Worm (Caenorhabditis elegans) whole organism, L4 larva: ENCODE measurements around the gene acr-7.

ENCODE experiments used
- D1046.2 ChIP-seq: fragments of 200-800 bp; sonication (Bioruptor generic); IDR thresholded peaks from 2 replicates; pipeline ENCODE4 v1.3.6; 2022; ENCODE audit warnings: missing genetic modification characterization, missing compliant biosample characterization
- F37D6.2 ChIP-seq: sonication (generic microtip); optimal IDR thresholded peaks from 2 replicates; lab custom pipeline; 2016; ENCODE audit warnings: mild to moderate bottlenecking, missing genetic modification characterization, missing compliant biosample characterization
- F44E2.7 ChIP-seq: fragments of 200-800 bp; sonication (Bioruptor generic); IDR thresholded peaks from 2 replicates; pipeline ENCODE4 v2.1.2; 2022; ENCODE audit warnings: missing genetic modification characterization, missing compliant biosample characterization
- F49E8.2 ChIP-seq: sonication (generic microtip); optimal IDR thresholded peaks from 2 replicates; lab custom pipeline; 2016; ENCODE audit warnings: missing compliant biosample characterization, mild to moderate bottlenecking, missing genetic modification characterization, borderline replicate concordance
- T20F7.1 ChIP-seq: fragments of 200-800 bp; sonication (Bioruptor generic); optimal IDR thresholded peaks from 2 replicates; lab custom pipeline; 2018; ENCODE audit warnings: mild to moderate bottlenecking, missing genetic modification characterization, missing compliant biosample characterization
- Y48G9A.11 ChIP-seq: fragments of 200-800 bp; sonication (Bioruptor generic); IDR thresholded peaks from 2 replicates; pipeline ENCODE4 v1.3.6; 2022; ENCODE audit warnings: missing genetic modification reagents, missing genetic modification characterization, missing compliant biosample characterization
- ZK337.2 ChIP-seq: fragments of 200-800 bp; sonication (Bioruptor generic); IDR thresholded peaks from 2 replicates; pipeline ENCODE4 v1.3.6; 2022; ENCODE audit warnings: missing genetic modification reagents, missing genetic modification characterization, missing compliant biosample characterization
- aha-1 ChIP-seq: fragments of 150-350 bp; peaks from one replicate; lab custom pipeline; 2014; ENCODE audit warnings: missing biosample characterization, missing genetic modification characterization
- aly-2 ChIP-seq: sonication (generic microtip); optimal IDR thresholded peaks from 2 replicates; lab custom pipeline; 2018; ENCODE audit warnings: missing biosample characterization, missing genetic modification characterization
- ceh-28 ChIP-seq: fragments of 150-350 bp; optimal IDR thresholded peaks from 2 replicates; lab custom pipeline; 2014; ENCODE audit warnings: missing biosample characterization, missing genetic modification reagents, missing genetic modification characterization
- ceh-44 ChIP-seq: fragments of 200-800 bp; sonication (Bioruptor generic); IDR thresholded peaks from 2 replicates; pipeline ENCODE4 v1.3.6; 2022; ENCODE audit warnings: missing genetic modification reagents, missing genetic modification characterization, missing compliant biosample characterization
- ceh-62 ChIP-seq: sonication (generic microtip); optimal IDR thresholded peaks from 2 replicates; lab custom pipeline; 2017; ENCODE audit warnings: missing biosample characterization, missing genetic modification characterization
- ctbp-1 ChIP-seq: fragments of 200-800 bp; sonication (Bioruptor generic); IDR thresholded peaks from 2 replicates; pipeline ENCODE4 v1.3.6; 2022; ENCODE audit warnings: missing genetic modification reagents, missing genetic modification characterization, missing compliant biosample characterization
- daf-19 ChIP-seq: fragments of 200-800 bp; sonication (Bioruptor generic); conservative IDR thresholded peaks from 2 replicates; pipeline ENCODE4 v1.3.6; 2022; ENCODE audit warnings: missing genetic modification characterization, missing compliant biosample characterization
- dmd-8 ChIP-seq: fragments of 200-800 bp; sonication (Bioruptor generic); IDR thresholded peaks from 2 replicates; pipeline ENCODE4 v1.3.6; 2022; ENCODE audit warnings: missing genetic modification characterization, missing compliant biosample characterization
- egl-27 ChIP-seq: sonication (generic microtip); optimal IDR thresholded peaks from 3 replicates; lab custom pipeline; 2017; ENCODE audit warnings: missing biosample characterization, missing genetic modification reagents, missing genetic modification characterization
- egl-43 ChIP-seq: fragments of 200-800 bp; sonication (Bioruptor generic); IDR thresholded peaks from 2 replicates; pipeline ENCODE4 v1.3.6; 2022; ENCODE audit warnings: missing genetic modification reagents, missing genetic modification characterization, missing compliant biosample characterization
- fos-1 ChIP-seq: fragments of 150-350 bp; optimal IDR thresholded peaks from 2 replicates; lab custom pipeline; 2014; ENCODE audit warnings: missing biosample characterization, missing genetic modification characterization
- hlh-11 ChIP-seq: fragments of 200-800 bp; sonication (Bioruptor generic); optimal IDR thresholded peaks from 2 replicates; lab custom pipeline; 2018; ENCODE audit warnings: mild to moderate bottlenecking, missing genetic modification characterization, missing compliant biosample characterization
- hlh-30 ChIP-seq: sonication (generic microtip); optimal IDR thresholded peaks from 2 replicates; lab custom pipeline; 2017; ENCODE audit warnings: antibody characterized with exemption, mild to moderate bottlenecking, missing genetic modification characterization, missing compliant biosample characterization; ENCODE audit not compliant: insufficient read depth
- hmg-1.1 ChIP-seq: fragments of 200-800 bp; sonication (Bioruptor generic); IDR thresholded peaks from 2 replicates; pipeline ENCODE4 v1.3.6; 2022; ENCODE audit warnings: missing genetic modification reagents, missing genetic modification characterization, missing compliant biosample characterization
- jun-1 ChIP-seq: fragments of 150-350 bp; optimal IDR thresholded peaks from 2 replicates; lab custom pipeline; 2014; ENCODE audit warnings: missing biosample characterization, missing genetic modification reagents, missing genetic modification characterization
- lin-1 ChIP-seq: fragments of 200-800 bp; sonication (Bioruptor generic); IDR thresholded peaks from 2 replicates; pipeline ENCODE4 v1.3.6; 2022; ENCODE audit warnings: missing genetic modification reagents, missing genetic modification characterization, missing compliant biosample characterization
- lin-13 ChIP-seq: fragments of 150-350 bp; optimal IDR thresholded peaks from 2 replicates; lab custom pipeline; 2014; ENCODE audit warnings: missing biosample characterization, missing genetic modification reagents, missing genetic modification characterization
- lin-38 ChIP-seq: fragments of 200-800 bp; sonication (Bioruptor generic); IDR thresholded peaks from 2 replicates; pipeline ENCODE4 v1.3.6; 2022; ENCODE audit warnings: missing genetic modification reagents, missing genetic modification characterization, missing compliant biosample characterization
- lir-3 ChIP-seq: sonication (generic microtip); optimal IDR thresholded peaks from 2 replicates; lab custom pipeline; 2016; ENCODE audit warnings: mild to moderate bottlenecking, missing genetic modification characterization, missing compliant biosample characterization
- lsy-2 ChIP-seq, 2 experiments: fragments of 150-350 bp in 1 of 2; sonication (generic microtip) in 1 of 2; optimal IDR thresholded peaks; 2 replicates each; lab custom pipeline; 2014 to 2017; ENCODE audit warnings: missing biosample characterization in 2 of 2, missing genetic modification characterization in 2 of 2
- madf-9 ChIP-seq: fragments of 200-800 bp; sonication (Bioruptor generic); conservative IDR thresholded peaks from 2 replicates; pipeline ENCODE4 v1.3.6; 2022; ENCODE audit warnings: missing genetic modification reagents, missing genetic modification characterization, missing compliant biosample characterization
- mes-2 ChIP-seq: sonication (generic microtip); optimal IDR thresholded peaks from 2 replicates; lab custom pipeline; 2016; ENCODE audit warnings: missing genotype, mild to moderate bottlenecking, missing genetic modification characterization, missing compliant biosample characterization; ENCODE audit not compliant: poor library complexity, severe bottlenecking
- mxl-2 ChIP-seq: fragments of 200-800 bp; sonication (Bioruptor generic); conservative IDR thresholded peaks from 2 replicates; pipeline ENCODE4 v1.3.6; 2022; ENCODE audit warnings: missing genetic modification reagents, missing genetic modification characterization, missing compliant biosample characterization
- mxl-3 ChIP-seq: fragments of 200-800 bp; sonication (Bioruptor generic); optimal IDR thresholded peaks from 2 replicates; lab custom pipeline; 2018; ENCODE audit warnings: mild to moderate bottlenecking, missing genetic modification characterization, missing compliant biosample characterization
- nhr-11 ChIP-seq: fragments of 150-350 bp; optimal IDR thresholded peaks from 2 replicates; lab custom pipeline; 2014; ENCODE audit warnings: missing biosample characterization, missing genetic modification characterization
- nhr-25 ChIP-seq: sonication (generic microtip); optimal IDR thresholded peaks from 2 replicates; lab custom pipeline; 2017; ENCODE audit warnings: missing genetic modification characterization, mild to moderate bottlenecking, missing compliant biosample characterization, antibody characterized with exemption, moderate library complexity, borderline replicate concordance; ENCODE audit not compliant: insufficient read depth
- nhr-41 ChIP-seq: fragments of 200-800 bp; sonication (Bioruptor generic); IDR thresholded peaks from 2 replicates; pipeline ENCODE4 v1.3.6; 2022; ENCODE audit warnings: missing genetic modification reagents, missing genetic modification characterization, missing compliant biosample characterization
- nhr-76 ChIP-seq: fragments of 150-350 bp; optimal IDR thresholded peaks from 2 replicates; lab custom pipeline; 2014; ENCODE audit warnings: missing biosample characterization, missing genetic modification characterization
- nhr-77 ChIP-seq: fragments of 150-350 bp; optimal IDR thresholded peaks from 2 replicates; lab custom pipeline; 2014; ENCODE audit warnings: missing biosample characterization, missing genetic modification characterization
- pha-4 ChIP-seq, 2 experiments: fragments of 150-350 bp in 1 of 2; fragments of 200-800 bp in 1 of 2; sonication (Bioruptor generic) in 1 of 2; IDR thresholded peaks in 1 of 2; optimal IDR thresholded peaks in 1 of 2; 2 replicates each; pipeline versions ENCODE4 v1.3.6 to Lab custom; 2014 to 2022; ENCODE audit warnings: missing genetic modification characterization in 2 of 2, missing genetic modification reagents in 2 of 2, missing biosample characterization in 1 of 2, missing compliant biosample characterization in 1 of 2
- php-3 ChIP-seq: fragments of 200-800 bp; sonication (Bioruptor generic); IDR thresholded peaks from 2 replicates; pipeline ENCODE4 v1.3.6; 2022; ENCODE audit warnings: missing genetic modification reagents, missing genetic modification characterization, missing compliant biosample characterization
- rbr-2 ChIP-seq: sonication (generic microtip); optimal IDR thresholded peaks from 2 replicates; lab custom pipeline; 2016; ENCODE audit warnings: missing genotype, missing genetic modification characterization, missing compliant biosample characterization
- snpc-1.2 ChIP-seq: fragments of 200-800 bp; sonication (Bioruptor generic); IDR thresholded peaks from 2 replicates; pipeline ENCODE4 v1.3.6; 2022; ENCODE audit warnings: missing genetic modification reagents, missing genetic modification characterization, missing compliant biosample characterization
- spr-3 ChIP-seq: fragments of 200-800 bp; sonication (Bioruptor generic); optimal IDR thresholded peaks from 2 replicates; lab custom pipeline; 2018; ENCODE audit warnings: mild to moderate bottlenecking, missing genetic modification characterization, missing compliant biosample characterization
- tra-1 ChIP-seq: fragments of 200-800 bp; sonication (Bioruptor generic); IDR thresholded peaks from 2 replicates; pipeline ENCODE4 v1.3.6; 2022; ENCODE audit warnings: missing genetic modification reagents, missing genetic modification characterization, missing compliant biosample characterization
- unc-130 ChIP-seq: sonication (generic microtip); optimal IDR thresholded peaks from 2 replicates; lab custom pipeline; 2016; ENCODE audit warnings: missing genetic modification reagents, missing genetic modification characterization, missing compliant biosample characterization
- unc-39 ChIP-seq: sonication (generic microtip); optimal IDR thresholded peaks from 2 replicates; lab custom pipeline; 2017; ENCODE audit warnings: missing biosample characterization, missing genetic modification characterization
- unc-62 ChIP-seq, 3 experiments: fragments of 150-350 bp in 1 of 3; sonication (generic microtip); optimal IDR thresholded peaks in 2 of 3; peaks in 1 of 3; 1 replicate in 1 of 3; 2 replicates in 2 of 3; lab custom pipeline; 2014 to 2017; ENCODE audit warnings: missing biosample characterization in 3 of 3, missing genetic modification characterization in 3 of 3, missing genetic modification reagents in 3 of 3, missing genotype in 1 of 3
- zag-1 ChIP-seq: fragments of 150-350 bp; optimal IDR thresholded peaks from 2 replicates; lab custom pipeline; 2014; ENCODE audit warnings: missing biosample characterization, missing genetic modification characterization
- zip-2 ChIP-seq: fragments of 150-350 bp; optimal IDR thresholded peaks from 2 replicates; lab custom pipeline; 2014; ENCODE audit warnings: missing biosample characterization, missing genetic modification characterization
- ztf-11 ChIP-seq: fragments of 150-350 bp; optimal IDR thresholded peaks from 2 replicates; lab custom pipeline; 2014; ENCODE audit warnings: missing biosample characterization, missing genetic modification characterization

Gene acr-7

ce11 chrII:7884898-7885297, 35.3 kb upstream of the acr-7 start:
- peak; percentile 10 for TF ChIP-seq mes-2 (tag; lab: Kevin White, UChicago)
- no peak for TF ChIP-seq D1046.2 (GFP tag; lab: Robert Waterston, UW)
- no peak for TF ChIP-seq ceh-62 (tag; lab: Kevin White, UChicago)
- TF ChIP-seq unc-39 (tag; lab: Kevin White, UChicago): no peak
- no peak for TF ChIP-seq lin-1 (GFP tag; lab: Robert Waterston, UW)
- TF ChIP-seq aha-1 (tag; lab: Kevin White, UChicago): peak; percentile 86
- TF ChIP-seq rbr-2 (tag; lab: Kevin White, UChicago): peak; percentile 10
- TF ChIP-seq spr-3 (GFP tag; lab: Kevin White, UChicago): no peak
- TF ChIP-seq dmd-8 (GFP tag; lab: Robert Waterston, UW): no peak
- TF ChIP-seq nhr-77: no peak
- no peak for TF ChIP-seq jun-1
- peak; percentile 26 to 53 for TF ChIP-seq lsy-2 (tag; optimal IDR thresholded peaks at IDR 0.05; lab: Kevin White, UChicago)
- TF ChIP-seq ztf-11 (tag; lab: Kevin White, UChicago): no peak
- peak; percentile 3 for TF ChIP-seq hlh-30 (tag; lab: Kevin White, UChicago)
- no peak for TF ChIP-seq F44E2.7
- 0 out of 2 replicates have a peak, but pooled peaks have one; percentile 35 for TF ChIP-seq ctbp-1 (GFP tag; lab: Robert Waterston, UW)
- no peak for TF ChIP-seq pha-4 (GFP tag; IDR thresholded peaks at IDR 0.05; lab: Robert Waterston, UW)
- TF ChIP-seq pha-4 (tag; optimal IDR thresholded peaks at IDR 0.05; lab: Kevin White, UChicago): no peak
- TF ChIP-seq nhr-11 (tag; lab: Kevin White, UChicago): peak; percentile 1
- peak; percentile 37 for TF ChIP-seq ceh-28 (tag; lab: Kevin White, UChicago)
- no peak for TF ChIP-seq F37D6.2 (tag; lab: Kevin White, UChicago)
- TF ChIP-seq hmg-1.1 (GFP tag; lab: Robert Waterston, UW): no peak
- TF ChIP-seq php-3 (GFP tag; lab: Robert Waterston, UW): no peak
- no peak for TF ChIP-seq lin-13
- TF ChIP-seq egl-27 (tag; lab: Kevin White, UChicago): no peak
- no peak for TF ChIP-seq mxl-3 (GFP tag; lab: Kevin White, UChicago)
- TF ChIP-seq lir-3 (tag; lab: Kevin White, UChicago): no peak
- no peak for TF ChIP-seq ZK337.2 (GFP tag; lab: Robert Waterston, UW)

DNA sequence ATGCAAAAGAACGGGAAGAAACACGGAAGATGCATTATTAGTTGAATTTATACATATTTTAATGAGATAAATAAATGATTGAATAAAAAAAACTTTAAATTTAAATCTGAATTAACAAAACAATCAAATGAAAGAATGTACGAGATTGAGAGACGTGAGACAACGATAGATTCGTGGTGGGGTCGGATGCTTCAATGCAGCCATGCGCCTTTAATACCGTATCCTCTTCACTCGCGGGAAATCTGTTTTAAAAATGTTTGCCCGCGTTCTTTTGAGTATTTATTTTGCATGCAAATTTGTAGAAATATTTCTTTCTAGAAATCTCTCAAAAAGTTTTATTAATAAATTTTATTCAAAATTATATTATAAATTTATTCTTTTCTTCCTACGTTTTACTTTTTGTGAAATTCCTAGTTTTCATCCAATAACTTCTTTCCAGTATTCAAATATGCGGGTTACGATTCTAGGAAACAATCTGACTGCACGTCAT, 30.8 kb upstream of the acr-7 start, which contains the start of gene perm-1:
perm-1 (plus strand) TSS at position 440 of the 490 bp plus-strand sequence.
- TF ChIP-seq unc-130: peak; percentile 75
- TF ChIP-seq hlh-11 (tag; lab: Kevin White, UChicago): no peak
- no peak for TF ChIP-seq dmd-8 (GFP tag; lab: Robert Waterston, UW)
- TF ChIP-seq mxl-2 (GFP tag; lab: Robert Waterston, UW): no peak
- no peak for TF ChIP-seq spr-3 (GFP tag; lab: Kevin White, UChicago)
- TF ChIP-seq lsy-2 (tag; optimal IDR thresholded peaks at IDR 0.05; lab: Kevin White, UChicago): peak in 1 of 2 experiments; percentile 69
- no peak for TF ChIP-seq nhr-25 (tag; lab: Kevin White, UChicago)
- no peak for TF ChIP-seq aha-1 (tag; lab: Kevin White, UChicago)
- no peak for TF ChIP-seq mxl-3 (GFP tag; lab: Kevin White, UChicago)
- TF ChIP-seq nhr-11 (tag; lab: Kevin White, UChicago): no peak
- peak; percentile 79 for TF ChIP-seq Y48G9A.11 (GFP tag; lab: Robert Waterston, UW)
- TF ChIP-seq aly-2 (tag; lab: Kevin White, UChicago): no peak
- no peak for TF ChIP-seq madf-9 (GFP tag; lab: Robert Waterston, UW)
- no peak for TF ChIP-seq ceh-44 (GFP tag; lab: Robert Waterston, UW)
- no peak for TF ChIP-seq zip-2
- TF ChIP-seq snpc-1.2 (GFP tag; lab: Robert Waterston, UW): peak; percentile 60; the same call in 1 of the 2 replicates
- no peak for TF ChIP-seq tra-1 (GFP tag; lab: Robert Waterston, UW)
- no peak for TF ChIP-seq T20F7.1 (GFP tag; lab: Kevin White, UChicago)
- no peak for TF ChIP-seq ZK337.2 (GFP tag; lab: Robert Waterston, UW)
- TF ChIP-seq lin-38 (GFP tag; lab: Robert Waterston, UW): peak; percentile 69
- no peak for TF ChIP-seq fos-1 (tag; lab: Kevin White, UChicago)
- TF ChIP-seq unc-62 (GFP tag; optimal IDR thresholded peaks at IDR 0.05 in 1 of 2; lab: Kevin White, UChicago): no peak
- TF ChIP-seq unc-62 (tag; optimal IDR thresholded peaks at IDR 0.05; lab: Kevin White, UChicago): no peak
- no peak for TF ChIP-seq zag-1 (tag; lab: Kevin White, UChicago)
- TF ChIP-seq unc-39 (tag; lab: Kevin White, UChicago): no peak
- TF ChIP-seq daf-19: no peak
- TF ChIP-seq nhr-41 (GFP tag; lab: Robert Waterston, UW): no peak
- TF ChIP-seq jun-1: no peak
- TF ChIP-seq F49E8.2 (tag; lab: Kevin White, UChicago): peak; percentile 67
- no peak for TF ChIP-seq egl-43 (GFP tag; lab: Robert Waterston, UW)
- TF ChIP-seq nhr-76 (tag; lab: Kevin White, UChicago): no peak
